Worm (Caenorhabditis elegans): ENCODE data around the gene unc-70.

DNA sequence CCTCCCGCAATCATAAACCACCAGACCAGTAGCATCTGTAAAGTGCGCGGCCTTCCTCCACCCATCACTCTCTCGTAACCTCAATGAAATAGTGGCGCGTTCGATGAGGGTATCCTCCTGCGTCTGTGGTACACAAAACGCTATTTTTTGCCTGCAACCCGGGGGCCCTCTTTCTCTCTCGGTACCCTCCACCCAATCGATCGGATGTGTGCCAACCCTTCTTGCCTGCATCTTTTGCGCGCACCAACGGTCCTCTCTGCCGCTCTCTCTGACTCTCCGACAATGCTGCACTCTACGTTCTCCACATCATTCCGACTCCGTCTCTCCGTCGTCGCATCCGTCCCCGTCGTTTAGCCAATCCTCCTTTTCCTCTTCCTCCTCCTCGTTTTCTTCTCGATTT lies 1.6 kb upstream of the unc-70 start:
- TF ChIP-seq dao-5 (tag; optimal IDR thresholded peaks at IDR 0.05) (no peak), him-1 (tag; optimal IDR thresholded peaks at IDR 0.05) (peak; percentile 70), W03F9.2 (tag; optimal IDR thresholded peaks at IDR 0.05) (no peak)
